Worm (Caenorhabditis elegans): ENCODE results near the gene C52B9.8.

The C52B9.8 gene

DNA sequence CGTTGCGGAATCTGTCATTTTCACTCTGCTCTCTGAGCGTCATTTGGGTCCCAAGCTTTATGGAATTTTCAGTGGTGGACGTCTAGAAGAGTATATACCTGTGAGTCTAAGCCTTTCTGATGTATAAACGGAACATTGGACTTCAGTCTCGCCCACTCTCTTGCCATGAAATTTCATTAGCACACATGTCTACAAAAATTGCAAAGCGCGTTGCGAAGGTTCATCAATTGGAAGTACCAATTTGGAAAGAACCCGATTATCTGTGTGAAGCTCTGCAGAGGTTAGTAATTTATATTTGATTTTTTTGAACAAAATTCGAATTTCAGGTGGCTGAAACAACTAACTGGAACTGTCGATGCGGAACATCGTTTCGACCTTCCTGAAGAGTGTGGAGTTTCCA is 21.8 kb downstream of the C52B9.8 start:
- TF ChIP-seq snpc-3.4 (tag; optimal IDR thresholded peaks at IDR 0.05) (no peak), madf-10 (tag; optimal IDR thresholded peaks at IDR 0.05) (no peak), repo-1 (tag; optimal IDR thresholded peaks at IDR 0.05) (no peak), rec-8 (tag; optimal IDR thresholded peaks at IDR 0.05) (no peak), F22D6.2 (tag; optimal IDR thresholded peaks at IDR 0.05) (no peak), C06A6.2 (GFP tag; conservative IDR thresholded peaks at IDR 0.05) (no peak), hlh-12 (tag; optimal IDR thresholded peaks at IDR 0.05) (no peak), let-607 (tag; optimal IDR thresholded peaks at IDR 0.05) (no peak), T07F8.4 (tag; optimal IDR thresholded peaks at IDR 0.05) (no peak), zfh-2 (GFP tag; conservative IDR thresholded peaks at IDR 0.05) (no peak), attf-3 (GFP tag; conservative IDR thresholded peaks at IDR 0.05) (no peak), lsl-1 (GFP tag; optimal IDR thresholded peaks at IDR 0.05) (no peak), nhr-80 (tag; optimal IDR thresholded peaks at IDR 0.05) (no peak), ceh-100 (GFP tag; IDR thresholded peaks at IDR 0.05) (no peak), F37B4.10 (GFP tag; IDR thresholded peaks at IDR 0.05) (no peak), ceh-40 (GFP tag; IDR thresholded peaks at IDR 0.05) (no peak), Y56A3A.18 (GFP tag; IDR thresholded peaks at IDR 0.05) (no peak), snpc-1.3 (tag; optimal IDR thresholded peaks at IDR 0.05; ENCODE audit: insufficient read depth) (no peak), ceh-27 (GFP tag; optimal IDR thresholded peaks at IDR 0.05) (no peak), nhr-179 (tag; optimal IDR thresholded peaks at IDR 0.05) (no peak)

DNA sequence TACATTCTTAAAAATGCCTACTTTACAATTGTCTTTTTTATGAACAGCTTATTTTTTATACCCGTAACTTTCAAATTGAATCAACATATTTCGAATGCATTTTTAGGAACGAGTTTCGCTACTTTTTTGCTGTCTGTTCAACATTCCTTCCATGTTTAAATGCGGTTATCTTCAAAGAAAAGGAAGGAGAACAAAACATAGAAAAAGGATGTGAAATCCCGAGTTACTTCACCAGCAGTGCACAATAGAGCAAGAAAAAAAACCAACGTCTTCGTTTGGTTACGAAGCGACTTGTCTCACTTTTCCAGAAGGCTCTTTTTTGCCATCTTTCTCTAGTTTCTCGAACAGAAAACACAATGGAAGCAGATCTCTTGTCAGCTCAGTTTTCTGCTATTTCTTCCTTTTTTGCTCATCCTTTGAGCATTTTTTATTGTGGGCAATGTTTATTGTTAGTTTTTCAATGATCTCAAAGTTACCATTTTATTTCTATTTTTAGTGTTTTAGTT is 25.8 kb downstream of the C52B9.8 start, which contains the start of gene cka-2:
Gene cka-2, plus strand, starts transcription at position 456 of the 506 bp plus-strand sequence.
- TF ChIP-seq him-1 (tag; optimal IDR thresholded peaks at IDR 0.05) (no peak), snpc-3.4 (tag; optimal IDR thresholded peaks at IDR 0.05) (no peak), egrh-3 (GFP tag; IDR thresholded peaks at IDR 0.05) (no peak), ets-4 (GFP tag; optimal IDR thresholded peaks at IDR 0.05) (no peak), hlh-12 (tag; optimal IDR thresholded peaks at IDR 0.05) (no peak), ceh-79 (tag; optimal IDR thresholded peaks at IDR 0.05) (no peak), ccch-3 (GFP tag; optimal IDR thresholded peaks at IDR 0.05) (no peak), K11D2.4 (GFP tag; IDR thresholded peaks at IDR 0.05) (no peak), nhr-27 (tag; optimal IDR thresholded peaks at IDR 0.05) (no peak), rec-8 (tag; optimal IDR thresholded peaks at IDR 0.05) (no peak), chd-7 (tag; optimal IDR thresholded peaks at IDR 0.05) (no peak), lin-26 (GFP tag; IDR thresholded peaks at IDR 0.05) (no peak), nhr-90 (tag; optimal IDR thresholded peaks at IDR 0.05) (no peak), athp-1 (tag; optimal IDR thresholded peaks at IDR 0.05) (no peak)

DNA sequence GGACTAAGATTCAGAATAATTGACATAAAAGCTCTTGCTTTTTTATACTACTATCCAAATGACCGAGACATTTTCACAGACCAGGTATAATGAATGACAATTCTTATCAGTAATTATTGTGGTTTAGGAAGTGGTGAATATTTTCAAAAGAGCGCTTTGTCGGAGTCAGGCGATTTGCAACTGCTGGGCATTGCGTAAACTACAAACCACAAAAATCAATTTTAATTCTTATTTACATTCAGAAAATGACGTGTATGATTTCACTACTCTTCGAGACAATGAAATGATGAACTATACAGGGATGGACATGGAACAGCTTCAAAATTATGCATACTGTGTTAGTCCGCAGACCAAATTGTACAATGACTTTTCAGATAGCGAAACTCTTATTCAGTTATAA is 27.1 kb downstream of the C52B9.8 start:
- TF ChIP-seq unc-62 (GFP tag; optimal IDR thresholded peaks at IDR 0.05) (no peak), nhr-80 (tag; optimal IDR thresholded peaks at IDR 0.05) (peak; percentile 65)

DNA sequence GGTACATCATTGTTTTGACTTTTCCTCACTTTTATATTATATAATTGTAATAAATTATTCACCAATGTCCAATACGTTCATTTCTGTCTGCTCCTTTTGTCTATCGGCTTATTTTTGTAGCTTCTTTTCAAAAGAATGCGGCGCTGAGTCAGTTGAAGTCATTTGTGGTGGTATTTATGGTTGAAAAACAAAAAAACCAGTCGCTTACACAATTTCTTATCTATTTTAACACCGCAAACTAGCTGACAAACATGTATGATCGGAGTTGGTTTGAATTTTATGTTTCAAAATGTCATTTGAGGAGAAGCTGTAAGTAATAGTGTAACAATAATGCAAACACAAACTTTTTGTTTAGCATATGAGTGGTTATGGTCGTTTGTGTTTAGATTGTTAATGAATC is 27.6 kb downstream of the C52B9.8 start, which contains the start of gene ets-10:
Gene ets-10, plus strand, starts transcription at position 201 of the 400 bp plus-strand sequence.
- no peak for TF ChIP-seq rcor-1 (GFP tag; IDR thresholded peaks at IDR 0.05)
- TF ChIP-seq lin-40 (tag; optimal IDR thresholded peaks at IDR 0.05) = no peak
- no peak for TF ChIP-seq F37B4.10 (GFP tag; IDR thresholded peaks at IDR 0.05)
- no peak for TF ChIP-seq attf-3 (GFP tag; conservative IDR thresholded peaks at IDR 0.05)
- TF ChIP-seq nfya-2 (GFP tag; IDR thresholded peaks at IDR 0.05) = no peak
- TF ChIP-seq ztf-6 (GFP tag; IDR thresholded peaks at IDR 0.05) = no peak
- no peak for TF ChIP-seq B0336.3 (GFP tag; IDR thresholded peaks at IDR 0.05)
- no peak for TF ChIP-seq F49E8.2 (tag; optimal IDR thresholded peaks at IDR 0.05; ENCODE audit: insufficient read depth)
- TF ChIP-seq hmg-20 (GFP tag; IDR thresholded peaks at IDR 0.05) = no peak
- TF ChIP-seq nhr-90 (tag; optimal IDR thresholded peaks at IDR 0.05) = no peak
